Worm (Caenorhabditis elegans) whole organism, L1 larva: Measurements from ENCODE around the gene C32C4.3.

Experiments used
- aly-2 ChIP-seq: fragments of 150-350 bp; optimal IDR thresholded peaks from 2 replicates; lab custom pipeline; 2014; ENCODE audit warnings: missing biosample characterization, missing genetic modification characterization
- nhr-76 ChIP-seq: sonication (generic microtip); optimal IDR thresholded peaks from 2 replicates; lab custom pipeline; 2017; ENCODE audit warnings: missing biosample characterization, missing genetic modification characterization
- snpc-4 ChIP-seq: fragments of 150-350 bp; optimal IDR thresholded peaks from 2 replicates; lab custom pipeline; 2014; ENCODE audit warnings: missing biosample characterization, missing genetic modification characterization

- no peak for TF ChIP-seq snpc-4 (tag; lab: Kevin White, UChicago)
- TF ChIP-seq aly-2 (tag; lab: Kevin White, UChicago), result no peak
- no peak for TF ChIP-seq nhr-76 (tag; lab: Kevin White, UChicago)
Observed at ce11 chrV:10654165-10654564, 7.2 kb upstream of the C32C4.3 start, which contains the start of gene ugt-35.
